Fruit fly (Drosophila melanogaster) whole organism, embryonic: Measurements from ENCODE around the gene mbc.

Experiments used
- Asciz ChIP-seq: fragments of 200-800 bp; sonication (Bioruptor generic); optimal IDR thresholded peaks from 2 replicates; lab custom pipeline; 2017; ENCODE audit warnings: missing biosample characterization, mild to moderate bottlenecking, missing genetic modification characterization, missing genetic modification reagents
- CG10209 ChIP-seq: fragments of 200-800 bp; sonication (Bioruptor generic); optimal IDR thresholded peaks from 3 replicates; lab custom pipeline; 2017; ENCODE audit warnings: missing biosample characterization, mild to moderate bottlenecking, missing genetic modification characterization, missing genetic modification reagents
- CG10565 ChIP-seq: fragments of 200-800 bp; sonication (Bioruptor generic); optimal IDR thresholded peaks from 3 replicates; lab custom pipeline; 2016; ENCODE audit warnings: missing biosample characterization, mild to moderate bottlenecking, missing genetic modification characterization
- CG10979 ChIP-seq: fragments of 200-800 bp; sonication (Bioruptor generic); optimal IDR thresholded peaks from 2 replicates; lab custom pipeline; 2018; ENCODE audit warnings: missing biosample characterization, mild to moderate bottlenecking, missing genetic modification characterization, moderate library complexity
- CG11085 ChIP-seq: fragments of 200-800 bp; sonication (Bioruptor generic); IDR thresholded peaks from 2 replicates; pipeline ENCODE4 v1.3.6; 2022; ENCODE audit warnings: missing biosample characterization, missing genetic modification characterization
- CG12744 ChIP-seq: fragments of 200-800 bp; sonication (Bioruptor generic); optimal IDR thresholded peaks from 2 replicates; lab custom pipeline; 2016; ENCODE audit warnings: missing biosample characterization, missing genetic modification characterization
- CG13894 ChIP-seq: fragments of 200-800 bp; sonication (Bioruptor generic); optimal IDR thresholded peaks from 3 replicates; lab custom pipeline; 2018; ENCODE audit warnings: missing biosample characterization, mild to moderate bottlenecking, missing genetic modification characterization, moderate library complexity
- CG15073 ChIP-seq: fragments of 200-800 bp; sonication (Bioruptor generic); optimal IDR thresholded peaks from 2 replicates; lab custom pipeline; 2016; ENCODE audit warnings: missing biosample characterization, missing genetic modification characterization
- CG15601 ChIP-seq: fragments of 200-800 bp; sonication (Bioruptor generic); optimal IDR thresholded peaks from 3 replicates; lab custom pipeline; 2019; ENCODE audit warnings: missing biosample characterization, mild to moderate bottlenecking, missing genetic modification characterization, moderate library complexity
- CG16815 ChIP-seq: fragments of 200-800 bp; sonication (Bioruptor generic); optimal IDR thresholded peaks from 3 replicates; lab custom pipeline; 2017; ENCODE audit warnings: missing biosample characterization, mild to moderate bottlenecking, missing genetic modification characterization
- CG16863 ChIP-seq: fragments of 200-800 bp; sonication (Bioruptor generic); optimal IDR thresholded peaks from 3 replicates; lab custom pipeline; 2016; ENCODE audit warnings: missing biosample characterization, missing genetic modification characterization
- CG17829 ChIP-seq: fragments of 200-800 bp; optimal IDR thresholded peaks from 2 replicates; lab custom pipeline; 2019; ENCODE audit warnings: missing biosample characterization, mild to moderate bottlenecking, missing genetic modification characterization, moderate library complexity
- CG18262 ChIP-seq: fragments of 200-800 bp; optimal IDR thresholded peaks from 3 replicates; lab custom pipeline; 2019; ENCODE audit warnings: missing biosample characterization, mild to moderate bottlenecking, missing genetic modification characterization, moderate library complexity
- CG2116 ChIP-seq: fragments of 200-800 bp; sonication (Bioruptor generic); optimal IDR thresholded peaks from 3 replicates; lab custom pipeline; 2018; ENCODE audit warnings: missing biosample characterization, mild to moderate bottlenecking, missing genetic modification characterization
- CG3838 ChIP-seq: fragments of 200-800 bp; sonication (Bioruptor generic); optimal IDR thresholded peaks from 3 replicates; lab custom pipeline; 2016; ENCODE audit warnings: missing biosample characterization, missing genetic modification characterization
- CG4360 ChIP-seq: fragments of 200-800 bp; sonication (Bioruptor generic); IDR thresholded peaks from 2 replicates; pipeline ENCODE4 v1.3.6; 2022; ENCODE audit warnings: missing biosample characterization, missing genetic modification characterization
- CG4820 ChIP-seq: fragments of 200-800 bp; sonication (Bioruptor generic); optimal IDR thresholded peaks from 3 replicates; lab custom pipeline; 2016; ENCODE audit warnings: missing biosample characterization, missing genetic modification characterization
- CG6689 ChIP-seq: fragments of 200-800 bp; sonication (Bioruptor generic); IDR thresholded peaks from 2 replicates; pipeline ENCODE4 v1.3.6; 2022; ENCODE audit warnings: missing biosample characterization, missing genetic modification characterization
- CG7556 ChIP-seq: fragments of 200-800 bp; sonication (Bioruptor generic); optimal IDR thresholded peaks from 2 replicates; lab custom pipeline; 2017; ENCODE audit warnings: missing biosample characterization, mild to moderate bottlenecking, missing genetic modification characterization
- CG8290 ChIP-seq, 3 experiments: fragments of 200-800 bp; sonication (Bioruptor generic); optimal IDR thresholded peaks; 2 replicates each; lab custom pipeline; 2016 to 2019; ENCODE audit warnings: missing biosample characterization in 3 of 3, missing genetic modification characterization in 3 of 3, mild to moderate bottlenecking in 2 of 3, moderate library complexity in 1 of 3
- CG8388 ChIP-seq: fragments of 200-800 bp; sonication (Bioruptor generic); optimal IDR thresholded peaks from 2 replicates; lab custom pipeline; 2019; ENCODE audit warnings: missing biosample characterization, mild to moderate bottlenecking, missing genetic modification characterization, moderate library complexity
- CG8478 ChIP-seq: fragments of >200 bp; optimal IDR thresholded peaks from 2 replicates; lab custom pipeline; 2018
- CG8765 ChIP-seq: fragments of 200-800 bp; sonication (Bioruptor generic); IDR thresholded peaks from 2 replicates; pipeline ENCODE4 v1.3.6; 2022; ENCODE audit warnings: missing biosample characterization, missing genetic modification characterization
- CG8944 ChIP-seq: fragments of 200-800 bp; sonication (Bioruptor generic); optimal IDR thresholded peaks from 3 replicates; lab custom pipeline; 2016; ENCODE audit warnings: missing biosample characterization, missing genetic modification characterization
- CG9876 ChIP-seq: fragments of 200-800 bp; sonication (Bioruptor generic); optimal IDR thresholded peaks from 2 replicates; lab custom pipeline; 2016; ENCODE audit warnings: missing biosample characterization, missing genetic modification characterization
- Dad ChIP-seq: fragments of 200-800 bp; sonication (Bioruptor generic); optimal IDR thresholded peaks from 3 replicates; lab custom pipeline; 2016; ENCODE audit warnings: missing biosample characterization, missing genetic modification characterization
- HLH3B ChIP-seq: fragments of 200-800 bp; sonication (Bioruptor generic); IDR thresholded peaks from 2 replicates; pipeline ENCODE4 v1.3.6; 2022; ENCODE audit warnings: missing biosample characterization, missing genetic modification characterization
- HLH4C ChIP-seq: fragments of 200-800 bp; sonication (Bioruptor generic); IDR thresholded peaks from 3 replicates; pipeline ENCODE4 v1.3.6; 2022; ENCODE audit warnings: missing biosample characterization, missing genetic modification characterization; ENCODE audit not compliant: partially characterized antibody
- Hr78 ChIP-seq, 2 experiments: fragments of 200-800 bp in 1 of 2; fragments of >200 bp in 1 of 2; sonication (Bioruptor generic) in 1 of 2; optimal IDR thresholded peaks; 2 replicates each; lab custom pipeline; 2017 to 2019; ENCODE audit warnings: missing biosample characterization in 2 of 2, missing genetic modification characterization in 2 of 2, mild to moderate bottlenecking in 1 of 2, moderate library complexity in 1 of 2
- Max ChIP-seq: fragments of 200-800 bp; sonication (Bioruptor generic); optimal IDR thresholded peaks from 2 replicates; lab custom pipeline; 2016; ENCODE audit warnings: missing biosample characterization, mild to moderate bottlenecking, missing genetic modification characterization
- Med ChIP-seq: fragments of 200-800 bp; sonication (Bioruptor generic); peaks from one replicate; lab custom pipeline; 2016; ENCODE audit warnings: missing biosample characterization, missing genetic modification characterization, mild to moderate bottlenecking, inconsistent platforms, moderate library complexity
- NfI ChIP-seq: fragments of 200-800 bp; sonication (Bioruptor generic); optimal IDR thresholded peaks from 3 replicates; lab custom pipeline; 2018; ENCODE audit warnings: missing biosample characterization, mild to moderate bottlenecking, missing genetic modification characterization, moderate library complexity
- PHDP ChIP-seq: fragments of 200-800 bp; sonication (Bioruptor generic); optimal IDR thresholded peaks from 3 replicates; lab custom pipeline; 2018; ENCODE audit warnings: missing biosample characterization, mild to moderate bottlenecking, missing genetic modification characterization, moderate library complexity
- Taf1 ChIP-seq: fragments of 200-800 bp; sonication (Bioruptor generic); IDR thresholded peaks from 2 replicates; pipeline ENCODE4 v1.3.6; 2022; ENCODE audit warnings: missing biosample characterization, missing genetic modification characterization
- abd-A ChIP-seq: fragments of 200-800 bp; sonication (Bioruptor generic); optimal IDR thresholded peaks from 3 replicates; lab custom pipeline; 2019; ENCODE audit warnings: missing biosample characterization, mild to moderate bottlenecking, missing genetic modification characterization, moderate library complexity
- az2 ChIP-seq: fragments of 200-800 bp; sonication (Bioruptor generic); optimal IDR thresholded peaks from 3 replicates; lab custom pipeline; 2016; ENCODE audit warnings: missing biosample characterization, missing genetic modification characterization
- bcd ChIP-seq: fragments of 200-800 bp; sonication (Bioruptor generic); optimal IDR thresholded peaks from 2 replicates; lab custom pipeline; 2017; ENCODE audit warnings: missing biosample characterization, mild to moderate bottlenecking, missing genetic modification characterization
- fd3F ChIP-seq: fragments of 200-800 bp; sonication (Bioruptor generic); optimal IDR thresholded peaks from 2 replicates; lab custom pipeline; 2018; ENCODE audit warnings: missing biosample characterization, mild to moderate bottlenecking, missing genetic modification characterization, moderate library complexity
- gcm2 ChIP-seq: fragments of 200-800 bp; sonication (Bioruptor generic); optimal IDR thresholded peaks from 2 replicates; lab custom pipeline; 2016; ENCODE audit warnings: missing biosample characterization, missing genetic modification characterization
- gt ChIP-seq: fragments of 200-800 bp; sonication (Bioruptor generic); IDR thresholded peaks from 2 replicates; pipeline ENCODE4 v1.3.6; 2022; ENCODE audit warnings: missing biosample characterization, missing genetic modification characterization
- jigr1 ChIP-seq: fragments of 200-800 bp; sonication (Bioruptor generic); IDR thresholded peaks from 3 replicates; pipeline ENCODE4 v1.3.6; 2022; ENCODE audit warnings: missing biosample characterization, missing genetic modification characterization
- lov ChIP-seq, 2 experiments: fragments of 200-800 bp in 1 of 2; fragments of >200 bp in 1 of 2; sonication (Bioruptor generic) in 1 of 2; IDR thresholded peaks in 1 of 2; optimal IDR thresholded peaks in 1 of 2; 2 replicates in 1 of 2; 3 replicates in 1 of 2; pipeline versions ENCODE4 v1.3.6 to Lab custom; 2017 to 2022; ENCODE audit warnings: missing biosample characterization in 1 of 2, missing genetic modification characterization in 1 of 2
- rib ChIP-seq: fragments of 200-800 bp; sonication (Bioruptor generic); IDR thresholded peaks from 2 replicates; pipeline ENCODE4 v1.3.6; 2022; ENCODE audit warnings: missing biosample characterization, missing genetic modification characterization
- run ChIP-seq: fragments of 200-800 bp; sonication (Bioruptor generic); optimal IDR thresholded peaks from 3 replicates; lab custom pipeline; 2018; ENCODE audit warnings: missing biosample characterization, mild to moderate bottlenecking, missing genetic modification characterization
- sc ChIP-seq, 3 experiments: fragments of >200 bp in 2 of 3; fragments of 200-800 bp in 1 of 3; sonication (Bioruptor generic) in 1 of 3; optimal IDR thresholded peaks; 2 replicates in 2 of 3; 3 replicates in 1 of 3; lab custom pipeline; 2017; ENCODE audit warnings: mild to moderate bottlenecking in 1 of 3, missing biosample characterization in 1 of 3, missing genetic modification characterization in 1 of 3, missing genetic modification reagents in 1 of 3
- tgo ChIP-seq: fragments of 200-800 bp; sonication (Bioruptor generic); IDR thresholded peaks from 3 replicates; pipeline ENCODE4 v1.3.6; 2022; ENCODE audit warnings: missing biosample characterization, missing genetic modification characterization
- wek ChIP-seq: fragments of 200-800 bp; sonication (Bioruptor generic); optimal IDR thresholded peaks from 3 replicates; lab custom pipeline; 2018; ENCODE audit warnings: missing biosample characterization, mild to moderate bottlenecking, missing genetic modification characterization, moderate library complexity
- z ChIP-seq: fragments of 200-800 bp; sonication (Bioruptor generic); IDR thresholded peaks from 3 replicates; pipeline ENCODE4 v1.3.6; 2022; ENCODE audit warnings: missing biosample characterization, missing genetic modification characterization

Gene mbc

dm6 chr3R:23760219-23761018, 21.1 kb upstream of the mbc start, which contains the start of gene SdhD (continued):
- no peak for TF ChIP-seq abd-A (tag; lab: Kevin White, UChicago)
- no peak for TF ChIP-seq Hr78 (GFP tag; optimal IDR thresholded peaks at IDR 0.05; lab: Kevin White, UChicago)
- TF ChIP-seq gt (GFP tag; lab: Robert Waterston, UW): no peak
- TF ChIP-seq CG8290 (GFP tag; optimal IDR thresholded peaks at IDR 0.05; lab: Kevin White, UChicago): no peak
- peak in 1 of 2 experiments; percentile 67 for TF ChIP-seq CG8290 (tag; optimal IDR thresholded peaks at IDR 0.05; lab: Kevin White, UChicago)
- no peak for TF ChIP-seq CG10565 (GFP tag; lab: Kevin White, UChicago)
- TF ChIP-seq NfI (GFP tag; lab: Kevin White, UChicago): no peak
- TF ChIP-seq CG13894 (tag; lab: Kevin White, UChicago): no peak
- no peak for TF ChIP-seq CG8944 (GFP tag; lab: Kevin White, UChicago)
- no peak for TF ChIP-seq CG10209 (GFP tag; lab: Kevin White, UChicago)
- TF ChIP-seq CG11085: no peak
- TF ChIP-seq Taf1 (GFP tag; lab: Robert Waterston, UW): no peak
- TF ChIP-seq HLH4C (GFP tag; lab: Robert Waterston, UW): peak; percentile 63
- no peak for TF ChIP-seq lov (optimal IDR thresholded peaks at IDR 0.05; lab: Kevin White, UChicago)
- no peak for TF ChIP-seq lov (GFP tag; IDR thresholded peaks at IDR 0.05; lab: Robert Waterston, UW)
- TF ChIP-seq CG16863: no peak
- peak; percentile 27 for TF ChIP-seq wek (GFP tag; lab: Kevin White, UChicago)
- TF ChIP-seq rib (GFP tag; lab: Robert Waterston, UW): no peak
- peak; percentile 21 for TF ChIP-seq CG2116 (GFP tag; lab: Kevin White, UChicago)
- TF ChIP-seq Med: peak; percentile 92
- no peak for TF ChIP-seq CG4360 (GFP tag; lab: Robert Waterston, UW)
- no peak for TF ChIP-seq z (GFP tag; lab: Robert Waterston, UW)
- TF ChIP-seq CG17829 (tag; lab: Kevin White, UChicago): peak; percentile 9
- TF ChIP-seq az2 (GFP tag; lab: Kevin White, UChicago): no peak
- peak; percentile 10 for TF ChIP-seq CG4820 (GFP tag; lab: Kevin White, UChicago)
- no peak for TF ChIP-seq sc (optimal IDR thresholded peaks at IDR 0.05; lab: Kevin White, UChicago)
- TF ChIP-seq sc (GFP tag; optimal IDR thresholded peaks at IDR 0.05; lab: Kevin White, UChicago): no peak
- TF ChIP-seq CG8388 (GFP tag; lab: Kevin White, UChicago): no peak
- no peak for TF ChIP-seq jigr1
- TF ChIP-seq CG16815 (GFP tag; lab: Kevin White, UChicago): no peak
- peak; percentile 22 for TF ChIP-seq PHDP (tag; lab: Kevin White, UChicago)
- TF ChIP-seq HLH3B: no peak
- TF ChIP-seq CG6689 (GFP tag; lab: Robert Waterston, UW): no peak
- TF ChIP-seq CG7556 (GFP tag; lab: Kevin White, UChicago): peak; percentile 19
- no peak for TF ChIP-seq CG8765 (GFP tag; lab: Robert Waterston, UW)
- TF ChIP-seq CG15601: no peak
- no peak for TF ChIP-seq CG18262 (tag; lab: Kevin White, UChicago)
- TF ChIP-seq CG10979 (tag; lab: Kevin White, UChicago): no peak
- TF ChIP-seq Dad (GFP tag; lab: Kevin White, UChicago): no peak
- no peak for TF ChIP-seq fd3F
- TF ChIP-seq Max (GFP tag; lab: Kevin White, UChicago): no peak
- no peak for TF ChIP-seq bcd (GFP tag; lab: Kevin White, UChicago)
- no peak for TF ChIP-seq CG9876
- no peak for TF ChIP-seq Asciz (GFP tag; lab: Kevin White, UChicago)
- no peak for TF ChIP-seq CG12744 (GFP tag; lab: Kevin White, UChicago)
- TF ChIP-seq CG8478 (lab: Kevin White, UChicago): no peak
- TF ChIP-seq CG3838: no peak
- no peak for TF ChIP-seq run (tag; lab: Kevin White, UChicago)
- no peak for TF ChIP-seq gcm2 (GFP tag; lab: Kevin White, UChicago)
- TF ChIP-seq tgo (GFP tag; lab: Robert Waterston, UW): no peak
- TF ChIP-seq CG15073 (GFP tag; lab: Kevin White, UChicago): peak; percentile 99
